Worm (Caenorhabditis elegans) whole organism, young adult: ENCODE results near the gene C01G6.3.

Source experiments
- Y56A3A.18 ChIP-seq: fragments of 200-800 bp; sonication (Bioruptor generic); IDR thresholded peaks from 2 replicates; pipeline ENCODE4 v1.3.6; 2022; ENCODE audit warnings: missing genetic modification reagents, missing genetic modification characterization, missing compliant biosample characterization
- ama-1 ChIP-seq, 3 experiments: fragments of 150-350 bp in 1 of 3; sonication (generic microtip) in 2 of 3; optimal IDR thresholded peaks; 2 replicates each; lab custom pipeline; 2014 to 2018; ENCODE audit warnings: missing biosample characterization in 2 of 3, missing genetic modification characterization in 2 of 3, missing genetic modification reagents in 2 of 3
- atf-7 ChIP-seq: sonication (generic microtip); optimal IDR thresholded peaks from 2 replicates; lab custom pipeline; 2017; ENCODE audit warnings: mild to moderate bottlenecking, missing genetic modification characterization, missing compliant biosample characterization
- bed-1 ChIP-seq: fragments of 200-800 bp; sonication (Bioruptor generic); IDR thresholded peaks from 2 replicates; pipeline ENCODE4 v1.3.6; 2022; ENCODE audit warnings: missing genetic modification reagents, missing genetic modification characterization, missing compliant biosample characterization
- ceh-27 ChIP-seq: fragments of 200-800 bp; sonication (Bioruptor generic); optimal IDR thresholded peaks from 2 replicates; lab custom pipeline; 2018; ENCODE audit warnings: mild to moderate bottlenecking, missing genetic modification characterization, moderate library complexity, missing compliant biosample characterization
- dpl-1 ChIP-seq: fragments of 150-350 bp; optimal IDR thresholded peaks from 2 replicates; lab custom pipeline; 2014; ENCODE audit warnings: missing biosample characterization, missing genetic modification reagents, missing genetic modification characterization
- egl-44 ChIP-seq: fragments of 200-800 bp; sonication (Bioruptor generic); IDR thresholded peaks from 2 replicates; pipeline ENCODE4 v1.3.6; 2022; ENCODE audit warnings: missing genetic modification reagents, missing genetic modification characterization, missing compliant biosample characterization
- hlh-12 ChIP-seq: sonication (generic microtip); optimal IDR thresholded peaks from 2 replicates; lab custom pipeline; 2016; ENCODE audit warnings: missing genetic modification characterization, missing compliant biosample characterization
- pbrm-1 ChIP-seq: fragments of 200-800 bp; sonication (Bioruptor generic); IDR thresholded peaks from 2 replicates; pipeline ENCODE4 v1.3.6; 2022; ENCODE audit warnings: missing genetic modification reagents, missing genetic modification characterization, missing compliant biosample characterization
- sea-2 ChIP-seq: fragments of 200-800 bp; sonication (Bioruptor generic); IDR thresholded peaks from 2 replicates; pipeline ENCODE4 v1.3.6; 2022; ENCODE audit warnings: missing genetic modification characterization, missing compliant biosample characterization
- snpc-3.4 ChIP-seq: sonication (generic microtip); optimal IDR thresholded peaks from 2 replicates; lab custom pipeline; 2017; ENCODE audit warnings: missing genetic modification characterization, mild to moderate bottlenecking, missing compliant biosample characterization, antibody characterized with exemption, moderate library complexity, missing genotype, missing genetic modification reagents
- snpc-4 ChIP-seq, 5 experiments: fragments of 150-350 bp in 1 of 5; sonication (generic microtip) in 4 of 5; optimal IDR thresholded peaks; 2 replicates each; lab custom pipeline; 2014 to 2018; ENCODE audit warnings: missing genetic modification characterization in 5 of 5, missing biosample characterization in 3 of 5, antibody characterized with exemption in 2 of 5, mild to moderate bottlenecking in 2 of 5, missing compliant biosample characterization in 2 of 5, missing genotype in 2 of 5, moderate library complexity in 2 of 5, missing genetic modification reagents in 1 of 5
- ztf-3 ChIP-seq: fragments of 200-800 bp; sonication (Bioruptor generic); optimal IDR thresholded peaks from 2 replicates; lab custom pipeline; 2018; ENCODE audit warnings: mild to moderate bottlenecking, missing genetic modification characterization, missing compliant biosample characterization

DNA sequence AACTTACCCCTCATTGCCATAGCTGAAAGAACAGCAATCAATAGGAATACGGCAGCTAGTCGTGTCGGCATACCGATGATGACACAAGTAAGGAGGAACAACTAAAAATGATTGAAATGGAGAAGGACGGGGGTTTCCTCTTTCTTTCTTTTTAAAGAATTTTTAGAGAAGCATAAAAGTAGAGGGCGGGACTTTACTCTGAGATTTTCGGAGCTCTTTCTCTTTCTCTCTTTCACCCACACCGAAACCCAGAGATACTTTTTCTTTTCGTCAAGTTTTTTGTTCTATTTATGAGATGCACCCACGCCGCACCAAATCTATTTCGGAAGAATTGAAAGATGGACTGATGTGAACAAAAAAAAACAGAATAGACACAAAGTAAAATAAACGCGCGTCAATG is 23.0 kb upstream of the C01G6.3 start, which contains the start of gene T26C5.5:
- TF ChIP-seq snpc-3.4, result no peak
- no peak for TF ChIP-seq ceh-27
- TF ChIP-seq hlh-12 (tag; lab: Kevin White, UChicago), result no peak
- no peak for TF ChIP-seq egl-44 (GFP tag; lab: Robert Waterston, UW)
- no peak for TF ChIP-seq dpl-1
- no peak for TF ChIP-seq snpc-4 (GFP tag; optimal IDR thresholded peaks at IDR 0.05; lab: Kevin White, UChicago)
- no peak for TF ChIP-seq snpc-4 (tag; optimal IDR thresholded peaks at IDR 0.05; lab: Kevin White, UChicago)
- TF ChIP-seq ama-1 (optimal IDR thresholded peaks at IDR 0.05; lab: Kevin White, UChicago), result no peak
- TF ChIP-seq ama-1 (GFP tag; optimal IDR thresholded peaks at IDR 0.05; lab: Kevin White, UChicago), result no peak
- no peak for TF ChIP-seq pbrm-1
- TF ChIP-seq bed-1 (GFP tag; lab: Robert Waterston, UW), result no peak
- TF ChIP-seq sea-2 (GFP tag; lab: Robert Waterston, UW), result no peak
- TF ChIP-seq ztf-3 (GFP tag; lab: Kevin White, UChicago), result no peak
- TF ChIP-seq Y56A3A.18 (GFP tag; lab: Robert Waterston, UW), result no peak
- TF ChIP-seq atf-7 (tag; lab: Kevin White, UChicago), result no peak
